Fruit fly (Drosophila melanogaster): ENCODE results near the gene CG4041.
A peak's percentile ranks its signal among the peaks of the same experiment; 100 is the strongest.

The CG4041 gene

dm6 chrX:4918228-4919022 is at the start of gene CG4041, which contains the start of gene Hgsnat:
CG4041 (minus strand) TSS chrX:4918447.
Hgsnat (plus strand) TSS chrX:4918730.
- no peak for TF ChIP-seq CG8478 (optimal IDR thresholded peaks at IDR 0.05)
- peak; percentile 25 to 38 for TF ChIP-seq CTCF (optimal IDR thresholded peaks at IDR 0.05)

DNA sequence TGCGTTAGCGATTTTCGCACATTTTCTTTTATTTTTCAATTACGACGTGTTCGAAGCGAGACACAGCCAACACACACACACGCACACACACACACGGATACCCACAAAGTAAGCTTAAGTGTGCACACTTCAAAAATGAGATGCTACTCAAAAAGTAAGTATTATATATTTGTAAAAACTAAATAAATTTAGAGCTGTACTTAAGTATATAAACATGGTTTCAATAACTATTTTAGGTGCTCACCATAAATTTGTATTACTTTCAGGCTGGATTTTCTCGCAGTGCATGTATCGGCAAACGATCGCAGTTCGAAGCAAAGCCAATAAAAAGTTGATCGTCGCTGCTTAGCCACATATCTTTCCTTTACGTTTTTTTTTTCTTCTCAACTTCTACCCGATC is 47.4 kb upstream of the CG4041 start:
- TF ChIP-seq CTCF (optimal IDR thresholded peaks at IDR 0.05) (no peak), CG8478 (optimal IDR thresholded peaks at IDR 0.05) (no peak)

- no peak for TF ChIP-seq CG8478 (optimal IDR thresholded peaks at IDR 0.05)
- TF ChIP-seq CTCF (optimal IDR thresholded peaks at IDR 0.05): no peak
These were observed 44.7 kb upstream of the CG4041 start for dm6 chrX:4962964-4963363.

dm6 chrX:4961028-4961427 is 42.8 kb upstream of the CG4041 start, which contains the start of gene CG15468:
CG15468 (minus strand) TSS chrX:4961128.
- no peak for TF ChIP-seq CTCF (optimal IDR thresholded peaks at IDR 0.05)
- no peak for TF ChIP-seq CG8478 (optimal IDR thresholded peaks at IDR 0.05)

DNA sequence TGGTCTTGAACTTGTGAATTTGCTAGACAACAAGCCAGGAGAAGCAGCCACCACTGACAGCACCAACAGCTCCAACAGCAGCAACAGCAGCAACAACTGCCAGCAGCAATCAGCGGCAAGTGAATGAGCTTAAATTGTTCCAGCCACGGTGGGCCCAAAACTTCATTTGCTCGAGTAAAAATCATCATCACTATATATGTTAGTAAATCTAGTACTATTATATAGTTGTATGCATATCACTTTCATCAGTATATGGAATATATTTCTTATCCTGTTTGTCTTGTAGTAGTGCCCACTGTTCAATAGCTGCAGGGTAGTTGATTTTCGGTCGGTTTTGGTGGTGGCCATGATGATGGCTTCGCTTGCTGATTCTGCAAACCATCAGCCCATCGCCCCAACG is 40.6 kb upstream of the CG4041 start:
- TF ChIP-seq CG8478 (optimal IDR thresholded peaks at IDR 0.05): no peak
- no peak for TF ChIP-seq CTCF (optimal IDR thresholded peaks at IDR 0.05)

DNA sequence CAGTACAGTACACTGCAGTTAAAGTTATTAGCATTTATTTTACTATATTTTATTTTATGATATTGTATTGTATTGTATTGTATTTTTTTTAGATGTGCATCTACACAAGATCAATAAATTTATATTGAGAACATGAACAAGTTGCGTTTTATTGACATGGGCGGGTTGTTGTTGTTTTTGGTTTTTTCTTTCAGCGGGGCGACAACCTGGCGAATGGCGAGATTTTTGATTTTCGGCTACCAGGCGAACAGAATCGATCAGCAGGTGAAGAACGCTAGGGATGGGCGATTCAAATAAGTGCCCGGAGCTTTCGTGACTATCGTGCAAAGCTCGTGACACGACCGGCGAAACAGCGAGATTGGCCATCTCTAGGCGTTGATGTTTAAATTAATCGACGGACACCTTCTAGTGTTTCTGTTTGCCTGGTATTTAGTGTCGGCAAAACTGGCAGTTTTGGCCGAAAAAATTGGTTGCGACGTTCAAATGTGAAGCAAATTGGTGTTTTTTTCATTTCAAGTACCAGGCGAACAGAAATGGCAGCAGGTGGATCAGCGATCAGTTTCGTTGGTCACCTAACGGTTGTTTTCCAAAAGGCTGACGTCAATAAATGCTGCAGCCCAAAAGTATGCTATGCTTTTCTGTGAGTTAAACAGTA is 37.7 kb upstream of the CG4041 start:
- TF ChIP-seq CTCF (optimal IDR thresholded peaks at IDR 0.05) (peak; percentile 7 to 15), CG8478 (optimal IDR thresholded peaks at IDR 0.05) (no peak)

DNA sequence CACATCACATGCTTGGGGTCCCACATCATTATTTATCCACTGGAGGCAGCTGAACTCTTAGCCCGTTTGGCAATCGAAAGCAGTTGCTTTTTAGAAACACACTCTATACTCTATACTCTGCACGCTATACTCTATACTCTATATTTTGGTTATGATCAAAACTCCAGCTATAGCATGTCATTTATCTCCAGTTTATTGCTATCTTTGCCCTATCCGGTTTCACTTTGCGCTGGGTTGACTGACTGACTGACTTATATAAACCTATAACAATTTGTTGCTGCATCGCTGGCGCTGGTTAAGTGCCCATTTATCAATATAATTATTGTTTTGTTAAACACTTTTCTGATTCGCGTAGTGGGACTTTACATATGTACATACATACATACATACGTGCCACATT is 25.3 kb upstream of the CG4041 start:
- TF ChIP-seq CG8478 (optimal IDR thresholded peaks at IDR 0.05): no peak
- no peak for TF ChIP-seq CTCF (optimal IDR thresholded peaks at IDR 0.05)

DNA sequence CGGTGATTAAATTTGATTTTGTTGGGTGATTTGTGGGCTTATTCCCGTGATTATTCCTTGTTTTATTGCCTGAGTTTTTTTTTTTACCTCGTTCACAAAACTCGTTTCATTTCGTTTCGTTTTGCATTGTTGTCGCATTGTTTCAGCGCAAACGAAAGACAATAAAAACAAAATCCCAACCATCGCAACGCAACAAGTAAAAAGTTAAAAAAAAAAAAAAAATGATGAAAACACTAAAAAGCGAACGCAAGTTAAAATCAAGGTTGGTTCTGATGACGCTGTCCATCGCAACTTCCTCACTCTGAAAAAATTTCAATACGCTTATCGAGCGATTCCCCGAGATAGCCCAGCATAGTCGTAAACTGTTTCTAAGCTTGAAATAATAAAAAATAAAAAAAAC is 23.3 kb upstream of the CG4041 start:
- no peak for TF ChIP-seq CTCF (optimal IDR thresholded peaks at IDR 0.05)

DNA sequence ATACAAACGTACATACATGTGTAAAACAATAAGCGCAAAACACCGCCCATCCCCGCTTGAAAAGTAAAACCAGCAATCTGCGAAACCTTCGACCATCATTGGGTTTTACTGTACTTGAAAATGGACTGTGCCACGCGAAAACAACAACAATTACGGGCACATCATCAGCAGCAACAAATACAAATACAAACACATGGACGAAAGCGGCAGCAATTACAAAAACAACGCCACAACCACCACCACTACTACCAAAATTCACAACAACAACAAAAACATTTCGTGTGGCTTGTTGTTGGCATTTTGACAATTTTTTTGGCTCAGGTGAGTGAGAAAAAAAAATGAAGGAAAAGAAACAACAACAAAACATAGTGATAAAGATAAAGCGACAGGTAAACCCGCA is 22.3 kb upstream of the CG4041 start:
- no peak for TF ChIP-seq CTCF (optimal IDR thresholded peaks at IDR 0.05)
- no peak for TF ChIP-seq CG8478 (optimal IDR thresholded peaks at IDR 0.05)

- TF ChIP-seq CG8478 (optimal IDR thresholded peaks at IDR 0.05) (no peak), CTCF (optimal IDR thresholded peaks at IDR 0.05) (no peak)
These were observed 21.7 kb upstream of the CG4041 start for dm6 chrX:4939788-4940441.

- TF ChIP-seq CTCF (optimal IDR thresholded peaks at IDR 0.05) (no peak), CG8478 (optimal IDR thresholded peaks at IDR 0.05) (no peak)
These were observed 20.7 kb upstream of the CG4041 start, which contains the start of gene Ptp4E for dm6 chrX:4938986-4939385. Ptp4E (plus strand) TSS chrX:4939128.

dm6 chrX:4938072-4938336 is 19.8 kb upstream of the CG4041 start, which contains the start of gene CG44774:
CG44774 (minus strand) TSS chrX:4938105.
- TF ChIP-seq CG8478 (optimal IDR thresholded peaks at IDR 0.05) (no peak), CTCF (optimal IDR thresholded peaks at IDR 0.05) (no peak)

DNA sequence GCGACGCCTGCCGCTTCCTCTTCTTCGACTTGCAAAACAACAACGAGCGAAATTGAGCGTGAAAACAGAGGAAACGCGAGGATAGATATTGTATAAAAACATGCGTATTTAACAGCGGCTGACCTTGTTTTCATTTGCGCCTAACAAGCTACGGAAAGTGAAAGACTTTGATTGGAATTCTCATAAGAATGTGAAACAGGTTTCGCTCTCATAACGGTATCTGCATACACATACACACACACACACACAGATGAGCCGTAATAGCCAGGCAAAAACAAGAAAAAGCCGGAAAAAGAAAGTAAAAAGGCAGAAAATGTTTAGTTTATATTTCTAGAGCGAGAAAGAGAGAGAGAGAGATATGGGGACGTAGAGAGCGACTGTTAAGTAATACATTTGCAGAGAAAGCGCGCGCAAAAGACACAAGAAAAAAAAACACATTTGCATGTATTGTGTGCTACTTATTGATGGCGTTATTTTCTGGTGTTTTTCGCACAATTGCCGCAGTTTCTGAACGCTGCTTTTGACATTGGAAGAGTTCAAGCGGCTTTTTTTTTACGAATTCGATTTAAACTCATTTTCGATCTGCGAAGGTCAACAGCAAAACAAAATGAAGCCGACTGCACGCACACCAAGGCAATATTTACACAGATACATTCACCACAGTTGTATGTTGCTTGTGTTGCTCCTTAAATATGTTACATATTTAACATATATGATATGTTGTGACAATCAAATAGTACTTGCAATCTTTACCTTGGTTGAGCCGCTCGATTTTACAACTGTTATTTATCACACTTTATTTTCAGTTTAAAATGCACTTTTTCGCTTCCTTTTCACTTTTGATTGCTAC is 19.2 kb upstream of the CG4041 start:
- TF ChIP-seq CG8478 (optimal IDR thresholded peaks at IDR 0.05) (no peak), CTCF (optimal IDR thresholded peaks at IDR 0.05) (no peak)

DNA sequence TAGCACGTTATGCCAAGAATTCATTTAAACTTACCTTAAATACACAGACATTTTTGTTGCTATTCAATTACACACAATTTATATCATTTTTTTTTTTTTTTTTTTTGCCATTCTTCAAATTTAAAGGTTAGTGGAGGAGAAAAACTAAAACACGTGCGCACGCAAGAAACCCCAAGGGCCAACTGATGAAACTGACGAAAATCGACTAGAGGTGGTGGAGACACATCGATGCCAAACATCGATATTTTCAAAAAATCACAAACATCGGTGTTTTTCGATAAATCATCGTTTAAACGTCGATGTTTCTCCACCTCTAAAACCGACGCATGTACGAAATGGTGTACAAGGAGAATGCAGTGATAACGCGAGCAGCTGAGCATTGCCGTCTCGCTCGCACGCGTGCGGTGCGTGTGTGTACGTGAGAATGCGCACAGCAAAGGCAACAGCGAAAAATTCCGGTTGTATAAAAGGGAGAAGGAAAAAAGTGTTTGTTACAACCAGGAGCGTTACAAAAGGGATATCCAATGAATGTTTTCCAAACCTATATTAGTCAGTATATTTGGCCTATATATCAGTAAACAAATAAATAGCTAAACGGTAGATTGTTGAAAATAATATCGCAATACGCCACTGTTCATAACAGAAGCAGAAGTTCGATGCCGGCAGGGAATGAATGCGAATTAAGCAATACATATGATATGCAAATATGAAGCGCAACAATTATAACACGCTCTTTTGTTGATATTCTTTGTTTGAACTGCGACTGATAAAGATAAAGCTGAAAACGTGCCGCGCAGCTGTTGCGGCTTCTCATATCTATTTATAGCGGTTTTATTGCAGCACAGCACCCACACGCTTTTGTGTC is 18.0 kb upstream of the CG4041 start:
- TF ChIP-seq CG8478 (optimal IDR thresholded peaks at IDR 0.05) (no peak), CTCF (optimal IDR thresholded peaks at IDR 0.05) (no peak)

All from S2 (cell line).